Fruit fly (Drosophila melanogaster) whole organism, embryonic: Measurements from ENCODE around the gene CG42685.

Source experiments
- CG11695 ChIP-seq: fragments of 200-800 bp; sonication (Bioruptor generic); IDR thresholded peaks from 3 replicates; pipeline ENCODE4 v1.3.6; 2022; ENCODE audit warnings: missing biosample characterization, missing genetic modification characterization
- CG12071 ChIP-seq: fragments of 200-800 bp; sonication (Bioruptor generic); optimal IDR thresholded peaks from 3 replicates; lab custom pipeline; 2018; ENCODE audit warnings: missing biosample characterization, mild to moderate bottlenecking, missing genetic modification characterization
- CG15011 ChIP-seq: fragments of 200-800 bp; sonication (Bioruptor generic); optimal IDR thresholded peaks from 3 replicates; lab custom pipeline; 2018; ENCODE audit warnings: missing biosample characterization, mild to moderate bottlenecking, missing genetic modification characterization
- CG2199 ChIP-seq: fragments of 200-800 bp; sonication (Bioruptor generic); IDR thresholded peaks from 3 replicates; pipeline ENCODE4 v1.3.6; 2022; ENCODE audit warnings: missing biosample characterization, missing genetic modification characterization
- CG31365 ChIP-seq: fragments of 200-800 bp; sonication (Bioruptor generic); optimal IDR thresholded peaks from 2 replicates; lab custom pipeline; 2018; ENCODE audit warnings: missing biosample characterization, mild to moderate bottlenecking, missing genetic modification characterization
- CG32532 ChIP-seq: fragments of 200-800 bp; sonication (Bioruptor generic); IDR thresholded peaks from 2 replicates; pipeline ENCODE4 v1.3.6; 2022; ENCODE audit warnings: missing biosample characterization, missing genetic modification characterization
- CG6791 ChIP-seq: fragments of 200-800 bp; sonication (Bioruptor generic); IDR thresholded peaks from 3 replicates; pipeline ENCODE4 v1.3.6; 2022; ENCODE audit warnings: missing biosample characterization, missing genetic modification characterization; ENCODE audit not compliant: partially characterized antibody
- CG9817 ChIP-seq: fragments of 200-800 bp; sonication (Bioruptor generic); optimal IDR thresholded peaks from 2 replicates; lab custom pipeline; 2018; ENCODE audit warnings: missing biosample characterization, mild to moderate bottlenecking, missing genetic modification characterization, moderate library complexity
- Dbx ChIP-seq: fragments of 200-800 bp; sonication (Bioruptor generic); IDR thresholded peaks from 3 replicates; pipeline ENCODE4 v1.3.6; 2022; ENCODE audit warnings: missing biosample characterization, missing genetic modification characterization
- Dll ChIP-seq: fragments of 200-800 bp; sonication (Bioruptor generic); IDR thresholded peaks from 4 replicates; pipeline ENCODE4 v1.3.6; 2022; ENCODE audit warnings: missing biosample characterization, missing genetic modification characterization; ENCODE audit not compliant: partially characterized antibody
- Ets65A ChIP-seq: fragments of 200-800 bp; sonication (Bioruptor generic); peaks from one replicate; lab custom pipeline; 2016; ENCODE audit warnings: missing biosample characterization, missing genetic modification characterization
- HLH4C ChIP-seq: fragments of 200-800 bp; sonication (Bioruptor generic); IDR thresholded peaks from 3 replicates; pipeline ENCODE4 v1.3.6; 2022; ENCODE audit warnings: missing biosample characterization, missing genetic modification characterization; ENCODE audit not compliant: partially characterized antibody
- Hmx ChIP-seq: fragments of 200-800 bp; sonication (Bioruptor generic); optimal IDR thresholded peaks from 2 replicates; lab custom pipeline; 2016; ENCODE audit warnings: missing biosample characterization, missing genetic modification characterization
- Kr ChIP-seq: fragments of 200-800 bp; sonication (Bioruptor generic); optimal IDR thresholded peaks from 2 replicates; lab custom pipeline; 2017; ENCODE audit warnings: missing biosample characterization, mild to moderate bottlenecking, missing genetic modification characterization
- Lhr ChIP-seq: fragments of 200-800 bp; sonication (Bioruptor generic); optimal IDR thresholded peaks from 3 replicates; lab custom pipeline; 2017; ENCODE audit warnings: mild to moderate bottlenecking, missing biosample characterization, missing genetic modification reagents, missing genetic modification characterization
- PHDP ChIP-seq: fragments of 200-800 bp; sonication (Bioruptor generic); optimal IDR thresholded peaks from 3 replicates; lab custom pipeline; 2018; ENCODE audit warnings: missing biosample characterization, mild to moderate bottlenecking, missing genetic modification characterization, moderate library complexity
- Side ChIP-seq: fragments of 200-800 bp; sonication (Bioruptor generic); optimal IDR thresholded peaks from 2 replicates; lab custom pipeline; 2016; ENCODE audit warnings: missing biosample characterization, missing genetic modification characterization
- Sin3A ChIP-seq: fragments of >200 bp; optimal IDR thresholded peaks from 2 replicates; lab custom pipeline; 2018
- Sry-β ChIP-seq: fragments of 200-800 bp; sonication (Bioruptor generic); optimal IDR thresholded peaks from 2 replicates; lab custom pipeline; 2018; ENCODE audit warnings: missing biosample characterization, mild to moderate bottlenecking, missing genetic modification characterization, moderate library complexity
- Ssrp ChIP-seq: fragments of 200-800 bp; sonication (Bioruptor generic); optimal IDR thresholded peaks from 2 replicates; lab custom pipeline; 2018; ENCODE audit warnings: missing biosample characterization, mild to moderate bottlenecking, missing genetic modification characterization, moderate library complexity
- bowl ChIP-seq: fragments of 200-800 bp; sonication (Bioruptor generic); IDR thresholded peaks from 2 replicates; pipeline ENCODE4 v1.3.6; 2022; ENCODE audit warnings: missing biosample characterization, missing genetic modification characterization
- disco-r ChIP-seq: fragments of 200-800 bp; sonication (Bioruptor generic); optimal IDR thresholded peaks from 2 replicates; lab custom pipeline; 2016; ENCODE audit warnings: missing biosample characterization, missing genetic modification characterization
- ems ChIP-seq: fragments of 200-800 bp; sonication (Bioruptor generic); optimal IDR thresholded peaks from 3 replicates; lab custom pipeline; 2016; ENCODE audit warnings: missing biosample characterization, missing genetic modification characterization
- exex ChIP-seq: fragments of 200-800 bp; sonication (Bioruptor generic); optimal IDR thresholded peaks from 4 replicates; lab custom pipeline; 2018; ENCODE audit warnings: missing biosample characterization, mild to moderate bottlenecking, missing genetic modification characterization, moderate library complexity
- ham ChIP-seq: fragments of 200-800 bp; sonication (Bioruptor generic); IDR thresholded peaks from 2 replicates; pipeline ENCODE4 v1.3.6; 2022; ENCODE audit warnings: missing biosample characterization, missing genetic modification characterization
- hkb ChIP-seq, 2 experiments: fragments of 200-800 bp in 1 of 2; fragments of >200 bp in 1 of 2; sonication (Bioruptor generic) in 1 of 2; IDR thresholded peaks in 1 of 2; optimal IDR thresholded peaks in 1 of 2; 2 replicates each; pipeline versions ENCODE4 v1.3.6 to Lab custom; 2017 to 2022; ENCODE audit warnings: missing biosample characterization in 1 of 2, missing genetic modification characterization in 1 of 2
- ind ChIP-seq: fragments of 200-800 bp; sonication (Bioruptor generic); optimal IDR thresholded peaks from 3 replicates; lab custom pipeline; 2016; ENCODE audit warnings: missing biosample characterization, missing genetic modification characterization
- kah ChIP-seq: fragments of 200-800 bp; sonication (Bioruptor generic); optimal IDR thresholded peaks from 2 replicates; lab custom pipeline; 2018; ENCODE audit warnings: missing biosample characterization, mild to moderate bottlenecking, missing genetic modification characterization
- kni ChIP-seq: fragments of 200-800 bp; sonication (Bioruptor generic); optimal IDR thresholded peaks from 3 replicates; lab custom pipeline; 2017; ENCODE audit warnings: mild to moderate bottlenecking, missing biosample characterization, missing genetic modification reagents, missing genetic modification characterization
- odd ChIP-seq: fragments of 200-800 bp; sonication (Bioruptor generic); optimal IDR thresholded peaks from 2 replicates; lab custom pipeline; 2017; ENCODE audit warnings: missing biosample characterization, mild to moderate bottlenecking, missing genetic modification characterization
- org-1 ChIP-seq: fragments of 200-800 bp; sonication (Bioruptor generic); optimal IDR thresholded peaks from 2 replicates; lab custom pipeline; 2017; ENCODE audit warnings: missing biosample characterization, missing genetic modification characterization
- row ChIP-seq: fragments of 200-800 bp; sonication (Bioruptor generic); IDR thresholded peaks from 3 replicates; pipeline ENCODE4 v1.3.6; 2022; ENCODE audit warnings: missing biosample characterization, missing genetic modification characterization
- sima ChIP-seq: fragments of 200-800 bp; sonication (Bioruptor generic); optimal IDR thresholded peaks from 2 replicates; lab custom pipeline; 2016; ENCODE audit warnings: missing biosample characterization, missing genetic modification characterization
- tap ChIP-seq: fragments of 200-800 bp; optimal IDR thresholded peaks from 3 replicates; lab custom pipeline; 2019; ENCODE audit warnings: missing biosample characterization, mild to moderate bottlenecking, missing genetic modification characterization, moderate library complexity
- trh ChIP-seq: fragments of 200-800 bp; sonication (Bioruptor generic); optimal IDR thresholded peaks from 2 replicates; lab custom pipeline; 2016; ENCODE audit warnings: missing biosample characterization, missing genetic modification characterization
- wdn ChIP-seq: fragments of 200-800 bp; sonication (Bioruptor generic); IDR thresholded peaks from 2 replicates; pipeline ENCODE4 v1.3.6; 2022; ENCODE audit warnings: missing biosample characterization, missing genetic modification characterization
- wek ChIP-seq: fragments of 200-800 bp; sonication (Bioruptor generic); optimal IDR thresholded peaks from 3 replicates; lab custom pipeline; 2018; ENCODE audit warnings: missing biosample characterization, mild to moderate bottlenecking, missing genetic modification characterization, moderate library complexity
- zen2 ChIP-seq: fragments of 200-800 bp; sonication (Bioruptor generic); IDR thresholded peaks from 3 replicates; pipeline ENCODE4 v1.3.6; 2022; ENCODE audit warnings: missing biosample characterization, missing genetic modification characterization; ENCODE audit not compliant: partially characterized antibody
- zfh2 ChIP-seq: fragments of 200-800 bp; sonication (Bioruptor generic); optimal IDR thresholded peaks from 2 replicates; lab custom pipeline; 2016; ENCODE audit warnings: missing biosample characterization, missing genetic modification characterization

The CG42685 gene

dm6 chr2L:14730077-14730476, at the start of gene CG42685:
Gene CG42685 (minus strand): TSS chr2L:14730177.
- TF ChIP-seq ham (GFP tag; lab: Robert Waterston, UW) = no peak
- no peak for TF ChIP-seq CG2199 (GFP tag; lab: Robert Waterston, UW)
- no peak for TF ChIP-seq PHDP
- no peak for TF ChIP-seq odd (GFP tag; lab: Kevin White, UChicago)
- TF ChIP-seq row (GFP tag; lab: Robert Waterston, UW) = no peak
- no peak for TF ChIP-seq HLH4C (GFP tag; lab: Robert Waterston, UW)

- TF ChIP-seq Ets65A (GFP tag; lab: Kevin White, UChicago) = peak; percentile 26
- TF ChIP-seq tap (tag; lab: Kevin White, UChicago) = no peak
Observed at dm6 chr2L:14774713-14775112, 44.7 kb upstream of the CG42685 start, which contains the start of gene CG4650. Gene CG4650 (minus strand): TSS chr2L:14774981.

- TF ChIP-seq trh (no peak), zfh2 (no peak), ems (GFP tag; lab: Kevin White, UChicago) (no peak), kni (GFP tag; lab: Kevin White, UChicago) (no peak), Ssrp (tag; lab: Kevin White, UChicago) (no peak), CG12071 (GFP tag; lab: Kevin White, UChicago) (no peak), CG32532 (no peak)
Observed at dm6 chr2L:14765608-14766007, 35.6 kb upstream of the CG42685 start, which contains the start of gene CG4701. Gene CG4701 (plus strand): TSS chr2L:14765908.

- TF ChIP-seq wdn (GFP tag; lab: Robert Waterston, UW) = no peak
- no peak for TF ChIP-seq CG15011 (GFP tag; lab: Kevin White, UChicago)
- TF ChIP-seq Hmx (GFP tag; lab: Kevin White, UChicago) = no peak
- no peak for TF ChIP-seq disco-r (GFP tag; lab: Kevin White, UChicago)
- TF ChIP-seq bowl (GFP tag; lab: Robert Waterston, UW) = no peak
- TF ChIP-seq zen2 (GFP tag; lab: Robert Waterston, UW) = no peak
- no peak for TF ChIP-seq org-1 (GFP tag; lab: Kevin White, UChicago)
- TF ChIP-seq hkb (optimal IDR thresholded peaks at IDR 0.05; lab: Kevin White, UChicago) = no peak
- TF ChIP-seq hkb (GFP tag; IDR thresholded peaks at IDR 0.05; lab: Robert Waterston, UW) = no peak
- TF ChIP-seq CG6791 = no peak
- no peak for TF ChIP-seq ind
- TF ChIP-seq Dll (GFP tag; lab: Robert Waterston, UW) = no peak
Observed at dm6 chr2L:14762465-14762864, 32.5 kb upstream of the CG42685 start, which contains the start of gene CSN1a. Gene CSN1a (plus strand): TSS chr2L:14762765.

DNA sequence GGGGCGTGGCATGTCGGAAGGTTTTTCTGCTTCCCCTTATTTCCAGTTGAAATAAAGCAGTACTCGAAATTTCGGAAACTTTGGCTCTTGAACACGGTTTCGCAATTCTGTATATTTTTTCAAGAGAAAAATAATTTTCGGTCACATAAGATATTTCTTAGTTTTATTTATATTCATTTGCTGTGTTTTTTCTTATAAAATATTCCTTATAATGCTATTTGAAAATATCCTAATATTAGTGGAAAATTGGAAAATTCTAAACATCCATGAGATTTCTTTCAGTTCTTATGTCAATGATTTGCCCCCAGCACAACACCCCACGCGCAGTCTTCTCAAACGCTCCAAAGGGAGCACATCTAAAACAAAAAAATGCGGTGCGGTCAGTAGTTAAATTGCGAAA, 30.5 kb upstream of the CG42685 start, which contains the start of gene CG4691:
CG4691 (plus strand) TSS at position 301 of the 400 bp plus-strand sequence.
- no peak for TF ChIP-seq CG9817 (tag; lab: Kevin White, UChicago)
- TF ChIP-seq kah = no peak
- TF ChIP-seq wek = no peak
- TF ChIP-seq Lhr = no peak
- no peak for TF ChIP-seq Kr (GFP tag; lab: Kevin White, UChicago)
- no peak for TF ChIP-seq Sry-β (GFP tag; lab: Kevin White, UChicago)
- TF ChIP-seq Dbx = no peak
- no peak for TF ChIP-seq sima (GFP tag; lab: Kevin White, UChicago)
- no peak for TF ChIP-seq Side
- TF ChIP-seq Sin3A (lab: Kevin White, UChicago) = no peak
- no peak for TF ChIP-seq CG11695
- no peak for TF ChIP-seq exex
- TF ChIP-seq CG31365 = no peak
